Worm (Caenorhabditis elegans): ENCODE measurements around the gene ostf-4.

ostf-4 gene

ce11 chrIII:10330372-10331062 is 12.2 kb upstream of the ostf-4 start, which contains the start of gene nex-2:
TSS of gene nex-2 (minus strand) at chrIII:10330422.
- TF ChIP-seq ceh-39 (tag; optimal IDR thresholded peaks at IDR 0.05), result no peak
- TF ChIP-seq cnd-1 (tag; optimal IDR thresholded peaks at IDR 0.05), result no peak
- TF ChIP-seq elt-3 (tag; optimal IDR thresholded peaks at IDR 0.05), result no peak
- TF ChIP-seq unc-120 (tag; optimal IDR thresholded peaks at IDR 0.05; ENCODE audit: poor library complexity, severe bottlenecking), result no peak

- TF ChIP-seq ceh-83 (GFP tag; optimal IDR thresholded peaks at IDR 0.05) (no peak), elt-3 (tag; optimal IDR thresholded peaks at IDR 0.05) (no peak), pha-4 (tag; optimal IDR thresholded peaks at IDR 0.05) (no peak), lin-13 (tag; optimal IDR thresholded peaks at IDR 0.05) (no peak), hlh-1 (tag; optimal IDR thresholded peaks at IDR 0.05) (no peak), nhr-76 (tag; optimal IDR thresholded peaks at IDR 0.05) (no peak), unc-120 (tag; optimal IDR thresholded peaks at IDR 0.05; ENCODE audit: poor library complexity, severe bottlenecking) (no peak), M03D4.4 (tag; optimal IDR thresholded peaks at IDR 0.05) (no peak), ceh-39 (tag; optimal IDR thresholded peaks at IDR 0.05) (no peak), unc-62 (GFP tag; optimal IDR thresholded peaks at IDR 0.05) (no peak), nhr-28 (tag; optimal IDR thresholded peaks at IDR 0.05) (no peak), lsy-2 (tag; optimal IDR thresholded peaks at IDR 0.05) (no peak), nhr-12 (tag; optimal IDR thresholded peaks at IDR 0.05) (no peak), cnd-1 (tag; optimal IDR thresholded peaks at IDR 0.05) (no peak)
Observed at ce11 chrIII:10329811-10330210, 11.5 kb upstream of the ostf-4 start.

DNA sequence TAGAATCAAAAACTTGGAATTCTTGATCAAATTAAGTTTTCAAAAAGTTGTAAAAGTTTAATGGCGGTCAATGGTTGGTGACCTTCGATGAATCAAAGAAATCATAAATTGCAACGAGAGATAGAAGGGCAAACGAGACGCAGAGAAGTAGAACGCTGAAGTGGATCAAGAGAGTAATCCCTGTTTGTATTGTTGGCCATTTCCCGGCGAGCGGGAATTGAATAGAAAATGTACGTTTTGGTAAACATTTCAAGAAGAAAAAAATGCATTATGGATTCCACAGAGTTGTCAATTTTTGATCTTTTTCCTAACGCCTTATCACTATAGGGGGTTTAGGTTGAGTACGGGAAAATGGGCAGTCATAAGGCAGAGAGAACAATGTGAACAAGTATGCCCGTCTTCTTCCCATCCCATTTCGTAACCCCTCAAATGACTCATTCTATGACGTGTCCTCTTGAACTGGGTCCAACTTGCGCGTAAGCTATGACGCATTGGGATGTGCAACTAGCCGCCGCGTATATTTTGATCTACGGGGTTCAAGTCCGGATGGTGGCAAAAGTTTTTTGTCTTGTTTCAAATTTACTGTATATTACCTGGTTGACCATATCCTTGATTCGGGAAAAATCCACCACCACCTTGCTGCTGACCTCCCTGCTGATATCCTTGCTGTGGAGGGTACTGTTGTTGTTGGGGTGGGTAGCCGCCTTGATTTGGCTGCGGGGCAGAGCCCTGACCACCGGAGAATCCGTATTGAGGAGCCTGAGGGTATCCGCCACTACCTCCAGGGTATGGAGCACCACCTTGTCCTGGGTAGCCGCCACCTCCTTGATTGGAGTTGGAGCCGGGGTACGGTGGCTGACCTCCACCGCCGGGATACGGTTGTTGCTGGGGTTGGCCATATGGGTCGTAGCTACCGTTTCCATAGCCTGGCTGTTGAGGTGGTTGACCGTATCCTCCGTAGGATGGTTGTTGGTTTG is 10.5 kb upstream of the ostf-4 start:
- TF ChIP-seq nhr-28 (tag; optimal IDR thresholded peaks at IDR 0.05) (no peak), pha-4 (tag; optimal IDR thresholded peaks at IDR 0.05) (peak; percentile 19)

- TF ChIP-seq nhr-237 (tag; optimal IDR thresholded peaks at IDR 0.05), result no peak
Observed at ce11 chrIII:10326327-10326726, 8.0 kb upstream of the ostf-4 start.

ce11 chrIII:10320788-10321187 is 2.4 kb upstream of the ostf-4 start, which contains the start of gene sas-7:
TSS of gene sas-7 (plus strand) at chrIII:10321019.
- TF ChIP-seq zip-8 (tag; optimal IDR thresholded peaks at IDR 0.05) (no peak), ces-1 (GFP tag; optimal IDR thresholded peaks at IDR 0.05) (no peak), mls-2 (tag; optimal IDR thresholded peaks at IDR 0.05) (no peak), sptf-1 (tag; optimal IDR thresholded peaks at IDR 0.05) (no peak), cnd-1 (tag; optimal IDR thresholded peaks at IDR 0.05) (no peak), lin-13 (tag; optimal IDR thresholded peaks at IDR 0.05) (no peak), unc-120 (tag; optimal IDR thresholded peaks at IDR 0.05; ENCODE audit: poor library complexity, severe bottlenecking) (no peak), mab-5 (tag; optimal IDR thresholded peaks at IDR 0.05) (no peak), nhr-76 (tag; optimal IDR thresholded peaks at IDR 0.05) (no peak), M03D4.4 (tag; optimal IDR thresholded peaks at IDR 0.05) (no peak), bed-3 (GFP tag; optimal IDR thresholded peaks at IDR 0.05) (no peak), drap-1 (GFP tag; optimal IDR thresholded peaks at IDR 0.05) (no peak), sem-2 (GFP tag; optimal IDR thresholded peaks at IDR 0.05) (no peak), nhr-12 (tag; optimal IDR thresholded peaks at IDR 0.05) (no peak), ham-2 (GFP tag; optimal IDR thresholded peaks at IDR 0.05) (no peak), snpc-4 (tag; optimal IDR thresholded peaks at IDR 0.05) (no peak), flh-1 (GFP tag; optimal IDR thresholded peaks at IDR 0.05) (no peak), unc-39 (tag; optimal IDR thresholded peaks at IDR 0.05) (no peak), tbx-8 (GFP tag; optimal IDR thresholded peaks at IDR 0.05) (no peak)

DNA sequence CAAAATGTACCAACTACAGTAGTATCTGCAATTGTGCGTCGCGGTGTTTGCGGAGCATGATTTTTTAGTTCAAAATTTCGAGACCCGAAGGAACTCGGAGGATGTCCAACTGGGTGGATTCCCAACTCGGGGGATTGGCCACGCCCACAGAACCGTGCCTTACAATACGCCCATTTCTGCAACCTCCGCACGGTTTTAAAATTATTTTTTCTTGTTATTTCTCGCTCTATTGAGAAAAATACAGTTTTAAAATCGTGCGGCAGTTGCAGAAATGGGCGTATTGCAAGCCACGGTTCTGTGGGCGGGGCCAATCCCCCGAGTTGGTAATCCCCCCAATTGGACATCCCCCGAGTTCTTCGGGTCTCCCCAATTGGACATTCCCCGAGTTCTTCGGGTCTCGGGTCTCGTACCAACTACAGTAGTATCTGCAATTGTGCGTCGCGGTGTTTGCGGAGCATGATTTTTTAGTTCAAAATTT is 1.9 kb upstream of the ostf-4 start:
- peak; percentile 1 for TF ChIP-seq lsy-2 (tag; optimal IDR thresholded peaks at IDR 0.05)

Measured in whole organism, mixed stage, embryonic.